Worm (Caenorhabditis elegans) whole organism, L4 larva: Measurements from ENCODE around the gene F07F6.4.

ENCODE experiments used
- D1046.2 ChIP-seq: fragments of 200-800 bp; sonication (Bioruptor generic); IDR thresholded peaks from 2 replicates; pipeline ENCODE4 v1.3.6; 2022; ENCODE audit warnings: missing genetic modification characterization, missing compliant biosample characterization
- F49E8.2 ChIP-seq: sonication (generic microtip); optimal IDR thresholded peaks from 2 replicates; lab custom pipeline; 2016; ENCODE audit warnings: missing compliant biosample characterization, mild to moderate bottlenecking, missing genetic modification characterization, borderline replicate concordance
- ZK546.5 ChIP-seq, 2 experiments: sonication (generic microtip); optimal IDR thresholded peaks; 2 replicates each; lab custom pipeline; 2017; ENCODE audit warnings: missing biosample characterization in 2 of 2, missing genetic modification characterization in 2 of 2
- aha-1 ChIP-seq: fragments of 150-350 bp; peaks from one replicate; lab custom pipeline; 2014; ENCODE audit warnings: missing biosample characterization, missing genetic modification characterization
- aly-2 ChIP-seq: sonication (generic microtip); optimal IDR thresholded peaks from 2 replicates; lab custom pipeline; 2018; ENCODE audit warnings: missing biosample characterization, missing genetic modification characterization
- ama-1 ChIP-seq: fragments of 150-350 bp; optimal IDR thresholded peaks from 2 replicates; lab custom pipeline; 2014; ENCODE audit warnings: inconsistent platforms, mixed read lengths
- attf-4 ChIP-seq: sonication (generic microtip); optimal IDR thresholded peaks from 3 replicates; lab custom pipeline; 2017; ENCODE audit warnings: missing biosample characterization, missing genetic modification characterization
- ceh-32 ChIP-seq: sonication (generic microtip); optimal IDR thresholded peaks from 2 replicates; lab custom pipeline; 2016; ENCODE audit warnings: mild to moderate bottlenecking, missing genetic modification characterization, missing compliant biosample characterization; ENCODE audit not compliant: poor library complexity
- ceh-44 ChIP-seq: fragments of 200-800 bp; sonication (Bioruptor generic); IDR thresholded peaks from 2 replicates; pipeline ENCODE4 v1.3.6; 2022; ENCODE audit warnings: missing genetic modification reagents, missing genetic modification characterization, missing compliant biosample characterization
- ces-1 ChIP-seq: fragments of 150-350 bp; sonication (generic microtip); optimal IDR thresholded peaks from 4 replicates; lab custom pipeline; 2014; ENCODE audit warnings: missing biosample characterization, missing genetic modification reagents, missing genetic modification characterization
- daf-16 ChIP-seq, 3 experiments: sonication (generic microtip); optimal IDR thresholded peaks; 2 replicates each; lab custom pipeline; 2016 to 2017; ENCODE audit warnings: missing genetic modification characterization in 3 of 3, missing genetic modification reagents in 3 of 3, mild to moderate bottlenecking in 2 of 3, missing compliant biosample characterization in 2 of 3, missing biosample characterization in 1 of 3, moderate library complexity in 1 of 3
- dmd-6 ChIP-seq: fragments of 200-800 bp; sonication (Bioruptor generic); IDR thresholded peaks from 2 replicates; pipeline ENCODE4 v1.3.6; 2022; ENCODE audit warnings: missing genetic modification reagents, missing genetic modification characterization, missing compliant biosample characterization
- dmd-8 ChIP-seq: fragments of 200-800 bp; sonication (Bioruptor generic); IDR thresholded peaks from 2 replicates; pipeline ENCODE4 v1.3.6; 2022; ENCODE audit warnings: missing genetic modification characterization, missing compliant biosample characterization
- dmd-9 ChIP-seq: fragments of 200-800 bp; sonication (Bioruptor generic); IDR thresholded peaks from 2 replicates; pipeline ENCODE4 v1.3.6; 2022; ENCODE audit warnings: missing genetic modification reagents, missing genetic modification characterization, missing compliant biosample characterization
- duxl-1 ChIP-seq: sonication (generic microtip); optimal IDR thresholded peaks from 2 replicates; lab custom pipeline; 2016; ENCODE audit warnings: mild to moderate bottlenecking, missing genetic modification characterization, moderate library complexity, missing compliant biosample characterization; ENCODE audit not compliant: poor library complexity
- hlh-11 ChIP-seq: fragments of 200-800 bp; sonication (Bioruptor generic); optimal IDR thresholded peaks from 2 replicates; lab custom pipeline; 2018; ENCODE audit warnings: mild to moderate bottlenecking, missing genetic modification characterization, missing compliant biosample characterization
- lin-1 ChIP-seq: fragments of 200-800 bp; sonication (Bioruptor generic); IDR thresholded peaks from 2 replicates; pipeline ENCODE4 v1.3.6; 2022; ENCODE audit warnings: missing genetic modification reagents, missing genetic modification characterization, missing compliant biosample characterization
- lsy-2 ChIP-seq, 2 experiments: fragments of 150-350 bp in 1 of 2; sonication (generic microtip) in 1 of 2; optimal IDR thresholded peaks; 2 replicates each; lab custom pipeline; 2014 to 2017; ENCODE audit warnings: missing biosample characterization in 2 of 2, missing genetic modification characterization in 2 of 2
- madf-9 ChIP-seq: fragments of 200-800 bp; sonication (Bioruptor generic); conservative IDR thresholded peaks from 2 replicates; pipeline ENCODE4 v1.3.6; 2022; ENCODE audit warnings: missing genetic modification reagents, missing genetic modification characterization, missing compliant biosample characterization
- mes-2 ChIP-seq: sonication (generic microtip); optimal IDR thresholded peaks from 2 replicates; lab custom pipeline; 2016; ENCODE audit warnings: missing genotype, mild to moderate bottlenecking, missing genetic modification characterization, missing compliant biosample characterization; ENCODE audit not compliant: poor library complexity, severe bottlenecking
- mxl-2 ChIP-seq: fragments of 200-800 bp; sonication (Bioruptor generic); conservative IDR thresholded peaks from 2 replicates; pipeline ENCODE4 v1.3.6; 2022; ENCODE audit warnings: missing genetic modification reagents, missing genetic modification characterization, missing compliant biosample characterization
- mxl-3 ChIP-seq: fragments of 200-800 bp; sonication (Bioruptor generic); optimal IDR thresholded peaks from 2 replicates; lab custom pipeline; 2018; ENCODE audit warnings: mild to moderate bottlenecking, missing genetic modification characterization, missing compliant biosample characterization
- nhr-111 ChIP-seq: fragments of 200-800 bp; sonication (Bioruptor generic); optimal IDR thresholded peaks from 2 replicates; lab custom pipeline; 2018; ENCODE audit warnings: mild to moderate bottlenecking, missing genetic modification characterization, missing compliant biosample characterization
- nhr-237 ChIP-seq: sonication (generic microtip); optimal IDR thresholded peaks from 2 replicates; lab custom pipeline; 2017; ENCODE audit warnings: missing biosample characterization, missing genetic modification characterization
- nhr-28 ChIP-seq: fragments of 150-350 bp; optimal IDR thresholded peaks from 2 replicates; lab custom pipeline; 2014; ENCODE audit warnings: missing biosample characterization, missing genetic modification characterization
- nhr-48 ChIP-seq: sonication (generic microtip); optimal IDR thresholded peaks from 2 replicates; lab custom pipeline; 2016; ENCODE audit warnings: mild to moderate bottlenecking, missing genetic modification characterization, missing compliant biosample characterization
- nhr-6 ChIP-seq: fragments of 150-350 bp; optimal IDR thresholded peaks from 2 replicates; lab custom pipeline; 2014; ENCODE audit warnings: missing biosample characterization, missing genetic modification characterization
- rbr-2 ChIP-seq: sonication (generic microtip); optimal IDR thresholded peaks from 2 replicates; lab custom pipeline; 2016; ENCODE audit warnings: missing genotype, missing genetic modification characterization, missing compliant biosample characterization
- spr-3 ChIP-seq: fragments of 200-800 bp; sonication (Bioruptor generic); optimal IDR thresholded peaks from 2 replicates; lab custom pipeline; 2018; ENCODE audit warnings: mild to moderate bottlenecking, missing genetic modification characterization, missing compliant biosample characterization
- tag-97 ChIP-seq: fragments of 200-800 bp; sonication (Bioruptor generic); IDR thresholded peaks from 2 replicates; pipeline ENCODE4 v1.3.6; 2022; ENCODE audit warnings: missing genetic modification characterization, missing compliant biosample characterization
- unc-130 ChIP-seq: sonication (generic microtip); optimal IDR thresholded peaks from 2 replicates; lab custom pipeline; 2016; ENCODE audit warnings: missing genetic modification reagents, missing genetic modification characterization, missing compliant biosample characterization
- unc-39 ChIP-seq: sonication (generic microtip); optimal IDR thresholded peaks from 2 replicates; lab custom pipeline; 2017; ENCODE audit warnings: missing biosample characterization, missing genetic modification characterization
- unc-62 ChIP-seq, 3 experiments: fragments of 150-350 bp in 1 of 3; sonication (generic microtip); optimal IDR thresholded peaks in 2 of 3; peaks in 1 of 3; 1 replicate in 1 of 3; 2 replicates in 2 of 3; lab custom pipeline; 2014 to 2017; ENCODE audit warnings: missing biosample characterization in 3 of 3, missing genetic modification characterization in 3 of 3, missing genetic modification reagents in 3 of 3, missing genotype in 1 of 3
- zip-2 ChIP-seq: fragments of 150-350 bp; optimal IDR thresholded peaks from 2 replicates; lab custom pipeline; 2014; ENCODE audit warnings: missing biosample characterization, missing genetic modification characterization

Gene F07F6.4

DNA sequence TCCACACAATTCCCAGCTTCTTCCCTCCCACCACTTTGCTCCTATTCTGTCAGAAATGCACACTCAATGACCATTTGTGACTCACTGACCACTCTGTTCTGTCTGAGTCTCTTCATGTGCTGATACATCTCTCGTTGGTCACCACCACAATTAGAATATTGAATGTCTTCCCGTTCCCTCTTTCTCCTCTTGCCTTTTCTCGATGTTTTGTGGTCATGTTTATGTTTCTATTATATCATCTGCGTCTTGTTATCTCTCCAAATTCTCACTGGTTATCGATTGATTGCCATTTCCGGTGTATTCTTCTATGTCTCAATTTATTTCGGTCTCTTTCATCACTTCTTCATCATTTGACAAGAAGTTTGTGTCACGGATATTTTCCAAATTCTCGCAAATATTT, 31.5 kb upstream of the F07F6.4 start (continued):
- TF ChIP-seq aha-1 (tag; lab: Kevin White, UChicago) (peak; percentile 6), lsy-2 (tag; optimal IDR thresholded peaks at IDR 0.05; lab: Kevin White, UChicago) (no peak), tag-97 (GFP tag; lab: Robert Waterston, UW) (no peak), unc-39 (tag; lab: Kevin White, UChicago) (no peak), nhr-111 (no peak), mes-2 (peak; percentile 45), attf-4 (tag; lab: Kevin White, UChicago) (no peak), mxl-2 (GFP tag; lab: Robert Waterston, UW) (no peak), nhr-6 (tag; lab: Kevin White, UChicago) (no peak)

DNA sequence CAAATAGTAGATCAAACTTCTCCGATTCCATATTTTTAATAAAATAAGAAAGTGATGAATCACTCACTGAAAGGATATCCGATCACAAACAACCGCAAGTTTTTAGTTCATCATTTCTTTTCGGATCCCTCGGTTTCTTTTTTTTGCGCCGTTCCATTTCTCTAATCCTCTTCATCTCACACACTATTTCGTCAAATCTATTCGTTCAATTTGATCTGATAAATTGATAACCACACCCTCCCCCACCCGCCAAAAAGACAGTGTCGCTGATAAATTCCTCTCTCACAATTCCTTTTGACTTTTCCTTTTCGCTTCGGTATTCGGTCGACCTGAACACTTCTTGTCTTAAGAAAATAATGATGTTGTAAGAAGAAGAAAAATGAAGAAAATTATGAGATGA, 30.2 kb upstream of the F07F6.4 start:
- no peak for TF ChIP-seq zip-2
- TF ChIP-seq hlh-11 (tag; lab: Kevin White, UChicago), result peak; percentile 33
- no peak for TF ChIP-seq D1046.2 (GFP tag; lab: Robert Waterston, UW)
- TF ChIP-seq nhr-28 (tag; lab: Kevin White, UChicago), result peak; percentile 55
- no peak for TF ChIP-seq lin-1 (GFP tag; lab: Robert Waterston, UW)
- TF ChIP-seq, all 104 proteins: peak for 2

DNA sequence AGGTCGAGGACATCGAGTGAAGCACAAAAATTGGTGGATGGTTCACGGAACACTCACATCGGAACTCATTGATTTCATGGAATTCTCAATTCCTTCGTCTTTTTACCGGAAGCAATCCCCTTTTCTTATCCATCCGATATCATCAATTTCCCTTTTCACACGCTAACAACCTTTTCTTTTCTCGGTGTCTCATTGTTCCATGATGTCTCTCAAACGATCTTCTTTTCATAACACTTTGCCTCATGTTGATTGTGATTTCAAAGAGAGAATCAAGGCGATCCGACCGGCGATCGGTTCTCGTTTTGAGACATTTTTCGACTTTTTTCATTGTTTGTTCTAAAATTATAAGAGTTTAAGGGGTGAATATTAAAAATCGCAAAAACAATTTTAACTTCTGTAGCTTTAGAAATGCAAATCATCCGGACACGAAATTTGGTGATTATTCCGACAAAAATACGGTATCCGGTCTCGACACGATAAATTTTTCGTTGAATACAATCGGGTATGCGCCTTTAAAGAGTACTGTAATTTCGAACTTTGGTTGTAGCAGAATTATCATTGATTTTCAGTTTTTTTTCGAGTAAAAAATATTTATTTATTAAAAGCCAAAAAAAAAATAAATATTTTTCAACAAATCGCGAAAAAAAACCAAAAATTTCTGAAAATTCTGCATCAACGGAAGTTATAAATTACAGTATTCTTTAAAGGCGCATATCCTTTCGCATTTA, 29.5 kb upstream of the F07F6.4 start:
- TF ChIP-seq zip-2 (no peak), ama-1 (lab: Kevin White, UChicago) (no peak), ceh-44 (GFP tag; lab: Robert Waterston, UW) (no peak), mxl-3 (peak; percentile 25), nhr-28 (tag; lab: Kevin White, UChicago) (peak; percentile 27), daf-16 (GFP tag; optimal IDR thresholded peaks at IDR 0.05; lab: Kevin White, UChicago) (no peak), daf-16 (tag; optimal IDR thresholded peaks at IDR 0.05; lab: Kevin White, UChicago) (no peak), madf-9 (GFP tag; lab: Robert Waterston, UW) (no peak), tag-97 (GFP tag; lab: Robert Waterston, UW) (no peak), nhr-48 (tag; lab: Kevin White, UChicago) (no peak), aha-1 (tag; lab: Kevin White, UChicago) (no peak), nhr-237 (tag; lab: Kevin White, UChicago) (no peak)

DNA sequence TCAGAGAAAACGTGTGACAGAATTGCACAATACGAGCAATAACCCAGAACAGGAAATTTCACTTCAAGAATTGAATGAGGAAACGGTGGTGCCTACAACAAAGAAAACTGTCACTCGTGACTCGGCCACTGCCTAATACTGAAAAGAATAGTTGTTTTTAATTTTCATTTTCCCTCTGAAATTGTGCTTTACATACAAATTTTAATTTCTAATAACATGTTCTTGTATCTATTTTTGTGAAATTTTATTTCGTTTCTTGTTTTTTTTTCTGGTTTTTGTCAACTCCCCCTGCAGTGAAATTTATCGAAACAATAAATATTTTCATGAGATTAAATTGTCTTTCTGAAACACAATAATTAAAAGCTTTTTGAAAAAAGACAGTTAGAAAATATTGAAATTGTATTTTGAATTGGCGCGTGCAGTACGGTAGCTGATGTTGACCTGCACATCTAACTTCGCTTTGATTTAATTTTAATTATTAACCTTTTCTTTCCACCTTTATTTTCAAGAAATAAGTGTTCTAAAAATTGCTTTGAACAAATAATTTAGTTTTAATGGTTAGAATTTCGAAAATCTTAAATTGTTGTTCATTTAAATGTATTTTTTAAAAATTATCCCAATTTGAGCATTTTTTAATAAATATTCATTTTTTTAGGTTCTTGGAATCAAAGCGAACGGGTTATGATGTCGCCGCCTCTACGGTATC, 26.4 kb upstream of the F07F6.4 start, which contains the start of gene daz-1:
TSS of gene daz-1 (plus strand) at position 656 of the 706 bp plus-strand sequence.
- TF ChIP-seq unc-62 (GFP tag; optimal IDR thresholded peaks at IDR 0.05 in 1 of 2; lab: Kevin White, UChicago), result peak in 1 of 2 experiments; percentile 91
- no peak for TF ChIP-seq unc-62 (tag; optimal IDR thresholded peaks at IDR 0.05; lab: Kevin White, UChicago)
- TF ChIP-seq spr-3, result no peak
- TF ChIP-seq ceh-32, result no peak
- no peak for TF ChIP-seq dmd-6
- TF ChIP-seq unc-130, result peak; percentile 18
- no peak for TF ChIP-seq nhr-111

DNA sequence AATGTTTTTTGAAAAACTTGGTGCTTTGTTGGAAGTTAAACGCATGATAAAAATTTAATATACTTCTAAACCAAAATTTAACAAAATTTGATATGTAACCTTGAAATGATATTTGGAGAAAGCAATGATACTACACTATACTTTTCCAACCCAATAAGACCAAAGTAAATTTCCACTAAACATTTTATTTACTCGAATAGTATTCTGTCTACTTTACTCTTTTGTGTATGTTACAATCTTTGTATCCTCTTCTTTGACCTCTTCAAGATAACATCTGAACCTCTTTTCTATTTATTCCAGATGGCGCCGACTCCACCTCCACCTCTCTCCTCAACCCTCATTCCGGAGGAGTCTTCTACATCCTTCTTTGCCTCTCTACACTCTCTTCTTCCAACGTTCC, 24.2 kb upstream of the F07F6.4 start, which contains the start of gene dhs-5:
TSS of gene dhs-5 (plus strand) at position 301 of the 400 bp plus-strand sequence.
- TF ChIP-seq ZK546.5 (tag; optimal IDR thresholded peaks at IDR 0.05; lab: Kevin White, UChicago) (no peak), aly-2 (tag; lab: Kevin White, UChicago) (no peak), unc-62 (GFP tag; optimal IDR thresholded peaks at IDR 0.05 in 1 of 2; lab: Kevin White, UChicago) (no peak), unc-62 (tag; optimal IDR thresholded peaks at IDR 0.05; lab: Kevin White, UChicago) (no peak), dmd-8 (GFP tag; lab: Robert Waterston, UW) (no peak), duxl-1 (tag; lab: Kevin White, UChicago) (no peak), dmd-9 (GFP tag; lab: Robert Waterston, UW) (no peak), ces-1 (GFP tag; lab: Kevin White, UChicago) (no peak), nhr-28 (tag; lab: Kevin White, UChicago) (no peak), dmd-6 (no peak), rbr-2 (tag; lab: Kevin White, UChicago) (no peak), F49E8.2 (tag; lab: Kevin White, UChicago) (no peak)
